Fruit fly (Drosophila melanogaster) whole organism, adult: ENCODE results near the gene Hr4.

Experiments
- CG33017 ChIP-seq: fragments of 200-800 bp; sonication (Bioruptor generic); optimal IDR thresholded peaks from 2 replicates; lab custom pipeline; 2018; ENCODE audit warnings: missing biosample characterization, mild to moderate bottlenecking, missing genetic modification characterization, moderate library complexity
- Crg-1 ChIP-seq: fragments of 200-800 bp; sonication (Bioruptor generic); optimal IDR thresholded peaks from 2 replicates; lab custom pipeline; 2016; ENCODE audit warnings: missing biosample characterization, missing genetic modification characterization
- Hr96 ChIP-seq: fragments of 200-800 bp; sonication (Bioruptor generic); optimal IDR thresholded peaks from 2 replicates; lab custom pipeline; 2016; ENCODE audit warnings: missing biosample characterization, missing genetic modification characterization
- kay ChIP-seq: fragments of 200-800 bp; sonication (Bioruptor generic); peaks from one replicate; lab custom pipeline; 2016; ENCODE audit warnings: missing biosample characterization, missing genetic modification characterization, borderline replicate concordance

DNA sequence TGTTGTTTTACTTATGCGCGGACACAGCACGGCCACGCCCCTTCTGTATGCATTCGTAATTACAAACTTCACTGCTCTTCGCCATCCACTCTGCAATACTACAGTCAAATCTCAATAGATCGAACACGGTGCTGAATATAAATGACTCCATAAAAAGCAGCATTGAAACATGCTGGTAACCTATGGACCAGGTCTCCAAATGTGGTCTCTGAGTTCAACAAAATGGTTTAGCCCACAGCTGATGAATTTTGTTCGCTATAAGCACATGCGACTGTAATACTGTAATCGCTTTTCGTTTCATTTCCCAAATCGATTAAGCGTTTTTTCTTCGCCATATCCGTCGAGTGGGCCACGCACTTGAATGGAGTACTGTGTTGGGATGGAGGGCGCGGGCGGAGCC, 44.4 kb upstream of the Hr4 start:
- TF ChIP-seq kay (GFP tag; lab: Kevin White, UChicago) = no peak
- TF ChIP-seq Crg-1 (GFP tag; lab: Kevin White, UChicago) = no peak
- TF ChIP-seq CG33017 (tag; lab: Kevin White, UChicago) = no peak
- no peak for TF ChIP-seq Hr96 (GFP tag; lab: Kevin White, UChicago)
